Worm (Caenorhabditis elegans) whole organism, early embryonic: ENCODE measurements around the gene F07E5.7.

ENCODE experiments used
- B0310.2 ChIP-seq: sonication (generic microtip); optimal IDR thresholded peaks from 2 replicates; lab custom pipeline; 2016; ENCODE audit warnings: mild to moderate bottlenecking, missing genetic modification characterization, missing compliant biosample characterization
- F13C5.2 ChIP-seq: sonication (generic microtip); optimal IDR thresholded peaks from 2 replicates; lab custom pipeline; 2017; ENCODE audit warnings: mild to moderate bottlenecking, missing genetic modification characterization, inconsistent platforms, missing compliant biosample characterization
- aly-1 ChIP-seq: sonication (generic microtip); optimal IDR thresholded peaks from 2 replicates; lab custom pipeline; 2016; ENCODE audit warnings: missing genetic modification characterization, missing compliant biosample characterization
- ama-1 ChIP-seq: fragments of 150-350 bp; optimal IDR thresholded peaks from 2 replicates; lab custom pipeline; 2014
- ceh-13 ChIP-seq: fragments of 200-800 bp; sonication (Bioruptor generic); optimal IDR thresholded peaks from 2 replicates; lab custom pipeline; 2018; ENCODE audit warnings: mild to moderate bottlenecking, missing genetic modification characterization, missing compliant biosample characterization
- ceh-36 ChIP-seq: sonication (generic microtip); optimal IDR thresholded peaks from 2 replicates; lab custom pipeline; 2016; ENCODE audit warnings: missing genetic modification characterization, inconsistent platforms, missing compliant biosample characterization
- ets-7 ChIP-seq: sonication (generic microtip); optimal IDR thresholded peaks from 2 replicates; lab custom pipeline; 2016; ENCODE audit warnings: missing genotype, missing genetic modification characterization, missing compliant biosample characterization
- flt-1 ChIP-seq: fragments of 200-800 bp; sonication (Bioruptor generic); IDR thresholded peaks from 2 replicates; pipeline ENCODE4 v1.3.6; 2022; ENCODE audit warnings: missing genetic modification characterization, missing compliant biosample characterization
- hmg-4 ChIP-seq: fragments of 200-800 bp; sonication (Bioruptor generic); optimal IDR thresholded peaks from 2 replicates; lab custom pipeline; 2018; ENCODE audit warnings: mild to moderate bottlenecking, missing genetic modification characterization, missing compliant biosample characterization
- hnd-1 ChIP-seq: sonication (generic microtip); optimal IDR thresholded peaks from 2 replicates; lab custom pipeline; 2016; ENCODE audit warnings: missing genetic modification characterization, missing compliant biosample characterization
- sea-1 ChIP-seq: fragments of 200-800 bp; sonication (Bioruptor generic); conservative IDR thresholded peaks from 2 replicates; pipeline ENCODE4 v1.3.6; 2022; ENCODE audit warnings: missing genetic modification characterization, missing compliant biosample characterization

- no peak for TF ChIP-seq ets-7 (tag; lab: Kevin White, UChicago)
- TF ChIP-seq ama-1 (lab: Kevin White, UChicago) = no peak
- TF ChIP-seq flt-1 (GFP tag; lab: Robert Waterston, UW) = no peak
- TF ChIP-seq B0310.2 = no peak
- TF ChIP-seq sea-1 (GFP tag; lab: Robert Waterston, UW) = no peak
- TF ChIP-seq ceh-13 (GFP tag; lab: Kevin White, UChicago) = no peak
- TF ChIP-seq hnd-1 (tag; lab: Kevin White, UChicago) = no peak
- no peak for TF ChIP-seq aly-1 (tag; lab: Kevin White, UChicago)
- no peak for TF ChIP-seq F13C5.2
- TF ChIP-seq hmg-4 (GFP tag; lab: Kevin White, UChicago) = no peak
- TF ChIP-seq ceh-36 = no peak
Measured at ce11 chrII:2090605-2091004, 19.3 kb upstream of the F07E5.7 start, which contains the start of gene trpl-5.
